Worm (Caenorhabditis elegans) whole organism, young adult: Measurements from ENCODE around the gene Y53F4B.10.

Experiments used
- D2030.7 ChIP-seq: fragments of 200-800 bp; sonication (Bioruptor generic); IDR thresholded peaks from 2 replicates; pipeline ENCODE4 v1.3.6; 2022; ENCODE audit warnings: missing genetic modification reagents, missing genetic modification characterization, missing compliant biosample characterization
- F33H1.4 ChIP-seq: fragments of 200-800 bp; sonication (Bioruptor generic); IDR thresholded peaks from 2 replicates; pipeline ENCODE4 v1.3.6; 2022; ENCODE audit warnings: missing genetic modification reagents, missing genetic modification characterization, missing compliant biosample characterization
- F37B4.10 ChIP-seq: fragments of 200-800 bp; sonication (Bioruptor generic); IDR thresholded peaks from 2 replicates; pipeline ENCODE4 v1.3.6; 2022; ENCODE audit warnings: missing genetic modification characterization, missing compliant biosample characterization
- F39B2.1 ChIP-seq: fragments of 200-800 bp; sonication (Bioruptor generic); IDR thresholded peaks from 2 replicates; pipeline ENCODE4 v1.3.6; 2022; ENCODE audit warnings: missing genetic modification reagents, missing genetic modification characterization, missing compliant biosample characterization
- Y53G8AR.9 ChIP-seq: fragments of 200-800 bp; sonication (Bioruptor generic); conservative IDR thresholded peaks from 2 replicates; pipeline ENCODE4 v1.3.6; 2022; ENCODE audit warnings: missing genetic modification reagents, missing genetic modification characterization, missing compliant biosample characterization
- Y95B8A.8 ChIP-seq: fragments of 200-800 bp; sonication (Bioruptor generic); IDR thresholded peaks from 2 replicates; pipeline ENCODE4 v1.3.6; 2022; ENCODE audit warnings: missing genetic modification reagents, missing genetic modification characterization, missing compliant biosample characterization
- aptf-3 ChIP-seq: fragments of 200-800 bp; sonication (Bioruptor generic); IDR thresholded peaks from 2 replicates; pipeline ENCODE4 v1.3.6; 2022; ENCODE audit warnings: missing genetic modification characterization, missing compliant biosample characterization
- atf-7 ChIP-seq: sonication (generic microtip); optimal IDR thresholded peaks from 2 replicates; lab custom pipeline; 2017; ENCODE audit warnings: mild to moderate bottlenecking, missing genetic modification characterization, missing compliant biosample characterization
- attf-6 ChIP-seq: fragments of 200-800 bp; sonication (Bioruptor generic); IDR thresholded peaks from 2 replicates; pipeline ENCODE4 v1.3.6; 2022; ENCODE audit warnings: missing genetic modification reagents, missing genetic modification characterization, missing compliant biosample characterization
- cebp-1 ChIP-seq, 2 experiments: fragments of 200-800 bp in 1 of 2; sonication (Bioruptor generic) in 1 of 2; sonication (generic microtip) in 1 of 2; IDR thresholded peaks in 1 of 2; optimal IDR thresholded peaks in 1 of 2; 2 replicates each; pipeline versions ENCODE4 v1.3.6 to Lab custom; 2017 to 2022; ENCODE audit warnings: missing compliant biosample characterization in 2 of 2, missing genetic modification characterization in 2 of 2, mild to moderate bottlenecking in 1 of 2, missing genetic modification reagents in 1 of 2, moderate library complexity in 1 of 2
- cebp-2 ChIP-seq: fragments of 200-800 bp; sonication (Bioruptor generic); IDR thresholded peaks from 2 replicates; pipeline ENCODE4 v1.3.6; 2022; ENCODE audit warnings: missing genetic modification characterization, missing compliant biosample characterization
- ceh-40 ChIP-seq: fragments of 200-800 bp; sonication (Bioruptor generic); IDR thresholded peaks from 2 replicates; pipeline ENCODE4 v1.3.6; 2022; ENCODE audit warnings: missing genetic modification characterization, missing compliant biosample characterization
- ceh-91 ChIP-seq: fragments of 200-800 bp; sonication (Bioruptor generic); IDR thresholded peaks from 2 replicates; pipeline ENCODE4 v1.3.6; 2022; ENCODE audit warnings: missing genetic modification reagents, missing genetic modification characterization, missing compliant biosample characterization
- chd-7 ChIP-seq: sonication (generic microtip); optimal IDR thresholded peaks from 2 replicates; lab custom pipeline; 2016; ENCODE audit warnings: mild to moderate bottlenecking, missing genetic modification characterization, moderate library complexity, missing compliant biosample characterization
- die-1 ChIP-seq: sonication (generic microtip); optimal IDR thresholded peaks from 2 replicates; lab custom pipeline; 2016; ENCODE audit warnings: missing genotype, mild to moderate bottlenecking, missing genetic modification characterization, missing compliant biosample characterization
- dpff-1 ChIP-seq: sonication (generic microtip); optimal IDR thresholded peaks from 2 replicates; lab custom pipeline; 2017; ENCODE audit warnings: mild to moderate bottlenecking, missing genetic modification characterization, missing compliant biosample characterization
- dpl-1 ChIP-seq: fragments of 150-350 bp; optimal IDR thresholded peaks from 2 replicates; lab custom pipeline; 2014; ENCODE audit warnings: missing biosample characterization, missing genetic modification reagents, missing genetic modification characterization
- efl-1 ChIP-seq: fragments of 150-350 bp; optimal IDR thresholded peaks from 2 replicates; lab custom pipeline; 2014; ENCODE audit warnings: missing biosample characterization, missing genetic modification reagents, missing genetic modification characterization
- egl-44 ChIP-seq: fragments of 200-800 bp; sonication (Bioruptor generic); IDR thresholded peaks from 2 replicates; pipeline ENCODE4 v1.3.6; 2022; ENCODE audit warnings: missing genetic modification reagents, missing genetic modification characterization, missing compliant biosample characterization
- egrh-3 ChIP-seq: fragments of 200-800 bp; sonication (Bioruptor generic); IDR thresholded peaks from 2 replicates; pipeline ENCODE4 v1.3.6; 2022; ENCODE audit warnings: missing genetic modification reagents, missing genetic modification characterization, missing compliant biosample characterization
- him-1 ChIP-seq: sonication (generic microtip); optimal IDR thresholded peaks from 2 replicates; lab custom pipeline; 2016; ENCODE audit warnings: missing genotype, missing genetic modification reagents, missing genetic modification characterization, missing compliant biosample characterization
- hlh-26 ChIP-seq: fragments of 200-800 bp; sonication (Bioruptor generic); conservative IDR thresholded peaks from 2 replicates; pipeline ENCODE4 v1.3.6; 2022; ENCODE audit warnings: missing genetic modification reagents, missing genetic modification characterization, missing compliant biosample characterization
- hmg-20 ChIP-seq: fragments of 200-800 bp; sonication (Bioruptor generic); IDR thresholded peaks from 2 replicates; pipeline ENCODE4 v1.3.6; 2022; ENCODE audit warnings: missing genetic modification reagents, missing genetic modification characterization, missing compliant biosample characterization
- let-607 ChIP-seq, 2 experiments: fragments of 200-800 bp in 1 of 2; sonication (Bioruptor generic) in 1 of 2; sonication (generic microtip) in 1 of 2; optimal IDR thresholded peaks; 2 replicates each; lab custom pipeline; 2016 to 2018; ENCODE audit warnings: mild to moderate bottlenecking in 2 of 2, missing compliant biosample characterization in 2 of 2, missing genetic modification characterization in 2 of 2, moderate library complexity in 2 of 2, missing genotype in 1 of 2
- lin-54 ChIP-seq: fragments of 200-800 bp; sonication (Bioruptor generic); optimal IDR thresholded peaks from 2 replicates; lab custom pipeline; 2018; ENCODE audit warnings: mild to moderate bottlenecking, missing genetic modification characterization, missing compliant biosample characterization
- lsl-1 ChIP-seq: fragments of 200-800 bp; sonication (Bioruptor generic); optimal IDR thresholded peaks from 2 replicates; lab custom pipeline; 2018; ENCODE audit warnings: mild to moderate bottlenecking, missing genetic modification characterization, moderate library complexity, missing compliant biosample characterization
- madf-10 ChIP-seq: sonication (generic microtip); optimal IDR thresholded peaks from 2 replicates; lab custom pipeline; 2016; ENCODE audit warnings: mild to moderate bottlenecking, missing genetic modification characterization, missing compliant biosample characterization
- madf-6 ChIP-seq: fragments of 200-800 bp; sonication (Bioruptor generic); IDR thresholded peaks from 2 replicates; pipeline ENCODE4 v1.3.6; 2022; ENCODE audit warnings: missing genetic modification reagents, missing genetic modification characterization, missing compliant biosample characterization
- madf-8 ChIP-seq: fragments of 200-800 bp; sonication (Bioruptor generic); conservative IDR thresholded peaks from 2 replicates; pipeline ENCODE4 v1.3.6; 2022; ENCODE audit warnings: missing genetic modification reagents, missing genetic modification characterization, missing compliant biosample characterization
- mel-28 ChIP-seq: sonication (generic microtip); optimal IDR thresholded peaks from 2 replicates; lab custom pipeline; 2016; ENCODE audit warnings: borderline replicate concordance, mild to moderate bottlenecking, missing genetic modification characterization, missing compliant biosample characterization
- nhr-120 ChIP-seq: fragments of 200-800 bp; sonication (Bioruptor generic); IDR thresholded peaks from 2 replicates; pipeline ENCODE4 v1.3.6; 2022; ENCODE audit warnings: missing genetic modification characterization, missing compliant biosample characterization
- nhr-90 ChIP-seq: sonication (generic microtip); optimal IDR thresholded peaks from 2 replicates; lab custom pipeline; 2016; ENCODE audit warnings: missing genotype, mild to moderate bottlenecking, missing genetic modification characterization, missing compliant biosample characterization
- pbrm-1 ChIP-seq: fragments of 200-800 bp; sonication (Bioruptor generic); IDR thresholded peaks from 2 replicates; pipeline ENCODE4 v1.3.6; 2022; ENCODE audit warnings: missing genetic modification reagents, missing genetic modification characterization, missing compliant biosample characterization
- pha-4 ChIP-seq: fragments of 150-350 bp; sonication (generic microtip); optimal IDR thresholded peaks from 2 replicates; lab custom pipeline; 2014; ENCODE audit warnings: missing biosample characterization, missing genetic modification reagents, missing genetic modification characterization
- snpc-1.1 ChIP-seq: sonication (generic microtip); optimal IDR thresholded peaks from 2 replicates; lab custom pipeline; 2017; ENCODE audit warnings: missing genetic modification characterization, mild to moderate bottlenecking, missing compliant biosample characterization, antibody characterized with exemption, moderate library complexity, missing genotype, missing genetic modification reagents; ENCODE audit not compliant: insufficient read depth
- snpc-3.4 ChIP-seq: sonication (generic microtip); optimal IDR thresholded peaks from 2 replicates; lab custom pipeline; 2017; ENCODE audit warnings: missing genetic modification characterization, mild to moderate bottlenecking, missing compliant biosample characterization, antibody characterized with exemption, moderate library complexity, missing genotype, missing genetic modification reagents
- snpc-4 ChIP-seq, 5 experiments: fragments of 150-350 bp in 1 of 5; sonication (generic microtip) in 4 of 5; optimal IDR thresholded peaks; 2 replicates each; lab custom pipeline; 2014 to 2018; ENCODE audit warnings: missing genetic modification characterization in 5 of 5, missing biosample characterization in 3 of 5, antibody characterized with exemption in 2 of 5, mild to moderate bottlenecking in 2 of 5, missing compliant biosample characterization in 2 of 5, missing genotype in 2 of 5, moderate library complexity in 2 of 5, missing genetic modification reagents in 1 of 5
- tbp1 ChIP-seq: fragments of 200-800 bp; sonication (Bioruptor generic); optimal IDR thresholded peaks from 2 replicates; lab custom pipeline; 2018; ENCODE audit warnings: mild to moderate bottlenecking, missing genetic modification characterization, missing compliant biosample characterization
- tlf-1 ChIP-seq: fragments of 200-800 bp; sonication (Bioruptor generic); optimal IDR thresholded peaks from 2 replicates; lab custom pipeline; 2018; ENCODE audit warnings: mild to moderate bottlenecking, missing genetic modification characterization, missing compliant biosample characterization
- ztf-22 ChIP-seq: fragments of 200-800 bp; sonication (Bioruptor generic); optimal IDR thresholded peaks from 2 replicates; lab custom pipeline; 2018; ENCODE audit warnings: mild to moderate bottlenecking, missing genetic modification characterization, moderate library complexity, missing compliant biosample characterization
- ztf-26 ChIP-seq: sonication (generic microtip); optimal IDR thresholded peaks from 2 replicates; lab custom pipeline; 2017; ENCODE audit warnings: missing genetic modification characterization, missing compliant biosample characterization
- ztf-3 ChIP-seq: fragments of 200-800 bp; sonication (Bioruptor generic); optimal IDR thresholded peaks from 2 replicates; lab custom pipeline; 2018; ENCODE audit warnings: mild to moderate bottlenecking, missing genetic modification characterization, missing compliant biosample characterization

The Y53F4B.10 gene

DNA sequence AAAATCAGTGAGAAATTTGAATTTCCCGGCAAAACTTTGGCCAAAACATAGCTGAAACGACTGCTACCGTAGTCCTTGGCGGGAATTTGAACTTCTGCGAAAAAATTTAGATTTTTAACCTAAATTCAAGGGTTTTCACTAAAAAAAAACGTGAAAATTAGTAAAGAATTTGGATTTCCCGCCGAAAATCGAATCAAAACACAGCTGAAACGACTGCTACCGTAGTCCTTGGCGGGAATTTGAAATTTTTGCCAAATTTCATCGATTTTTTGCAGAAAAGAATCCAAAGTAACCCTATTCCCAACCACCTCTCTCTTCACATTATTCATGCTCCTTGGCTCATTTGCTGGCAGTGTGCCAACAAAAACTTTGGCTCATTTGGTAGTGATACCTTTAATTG lies 21.8 kb upstream of the Y53F4B.10 start:
- no peak for TF ChIP-seq nhr-120 (GFP tag; lab: Robert Waterston, UW)
- TF ChIP-seq lin-54 (GFP tag; lab: Kevin White, UChicago): peak; percentile 65
- peak; percentile 50 for TF ChIP-seq lsl-1
- peak; percentile 50 for TF ChIP-seq dpl-1
- TF ChIP-seq D2030.7 (GFP tag; lab: Robert Waterston, UW): peak; percentile 51; the same call in 1 of the 2 replicates
- TF ChIP-seq cebp-2: no peak
- TF ChIP-seq F33H1.4 (GFP tag; lab: Robert Waterston, UW): peak; percentile 65
- TF ChIP-seq ceh-91 (GFP tag; lab: Robert Waterston, UW): peak; percentile 45; the same call in 1 of the 2 replicates
- peak; percentile 73 for TF ChIP-seq efl-1 (GFP tag; lab: Kevin White, UChicago)
- TF ChIP-seq, all 124 proteins: peak for 7

- TF ChIP-seq let-607 (tag; optimal IDR thresholded peaks at IDR 0.05; lab: Kevin White, UChicago) (no peak), dpff-1 (tag; lab: Kevin White, UChicago) (no peak), ceh-40 (GFP tag; lab: Robert Waterston, UW) (no peak), ztf-26 (tag; lab: Kevin White, UChicago) (no peak), snpc-3.4 (no peak), ztf-22 (no peak), chd-7 (tag; lab: Kevin White, UChicago) (no peak), Y53G8AR.9 (GFP tag; lab: Robert Waterston, UW) (no peak), nhr-90 (tag; lab: Kevin White, UChicago) (no peak), madf-6 (no peak), him-1 (tag; lab: Kevin White, UChicago) (no peak), mel-28 (tag; lab: Kevin White, UChicago) (no peak)
Measured at ce11 chrII:15018923-15019322, 15.6 kb upstream of the Y53F4B.10 start, which contains the start of gene Y53F4B.12. Gene Y53F4B.12, plus strand, starts transcription at chrII:15019223.

DNA sequence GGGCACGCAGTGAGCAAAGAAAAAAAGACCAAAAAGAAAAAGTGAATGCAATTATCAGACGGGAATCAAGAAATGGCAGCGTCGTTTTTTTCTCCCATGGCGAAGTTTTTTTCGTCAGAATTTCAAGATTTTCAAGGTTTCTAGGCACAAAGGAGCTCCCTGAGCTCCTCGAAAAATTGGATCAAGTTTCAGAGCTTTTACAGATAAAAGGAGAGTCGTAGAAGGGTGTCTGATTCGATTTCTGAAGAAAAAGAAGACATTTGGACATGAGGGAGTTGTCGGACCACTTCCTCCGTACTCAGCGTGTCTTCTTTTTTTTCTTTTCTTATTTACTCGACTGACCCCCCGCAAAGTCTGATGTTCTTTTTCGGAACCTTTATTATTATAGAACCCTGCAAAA lies 12.4 kb upstream of the Y53F4B.10 start:
- TF ChIP-seq attf-6 (GFP tag; lab: Robert Waterston, UW): no peak
- no peak for TF ChIP-seq dpl-1
- no peak for TF ChIP-seq cebp-1 (GFP tag; IDR thresholded peaks at IDR 0.05; lab: Robert Waterston, UW)
- TF ChIP-seq cebp-1 (tag; optimal IDR thresholded peaks at IDR 0.05; lab: Kevin White, UChicago): no peak
- no peak for TF ChIP-seq die-1 (tag; lab: Kevin White, UChicago)
- TF ChIP-seq madf-10: no peak
- no peak for TF ChIP-seq hmg-20 (GFP tag; lab: Robert Waterston, UW)
- TF ChIP-seq tbp1 (GFP tag; lab: Kevin White, UChicago): no peak
- no peak for TF ChIP-seq egrh-3 (GFP tag; lab: Robert Waterston, UW)
- no peak for TF ChIP-seq D2030.7 (GFP tag; lab: Robert Waterston, UW)
- TF ChIP-seq pha-4 (tag; lab: Kevin White, UChicago): no peak
- no peak for TF ChIP-seq egl-44 (GFP tag; lab: Robert Waterston, UW)
- no peak for TF ChIP-seq snpc-1.1 (tag; lab: Kevin White, UChicago)
- TF ChIP-seq madf-8 (GFP tag; lab: Robert Waterston, UW): no peak

DNA sequence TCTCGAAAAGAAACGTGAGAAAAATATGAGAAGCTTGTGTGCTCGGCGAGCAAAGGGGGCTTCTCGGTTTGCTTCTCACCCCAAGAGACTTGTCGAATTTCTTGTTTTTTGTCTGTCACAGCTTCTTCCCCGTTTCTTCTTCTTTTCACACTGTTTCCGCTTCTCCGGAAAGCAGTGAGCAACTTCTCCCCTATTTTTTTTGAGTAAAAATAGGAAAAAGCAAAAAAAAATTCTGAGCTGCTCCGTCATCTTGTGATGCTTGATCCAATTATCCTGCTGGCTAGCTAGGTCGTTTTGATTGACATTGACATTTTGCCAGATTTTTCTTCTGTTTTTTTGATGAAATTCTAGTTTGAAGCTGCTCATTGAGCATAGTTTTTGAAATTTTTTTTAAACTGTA lies 11.1 kb upstream of the Y53F4B.10 start, which contains the start of gene Y53F4B.51:
Gene Y53F4B.51 (minus strand): TSS at position 63 of the 400 bp plus-strand sequence.
- TF ChIP-seq F39B2.1 (GFP tag; lab: Robert Waterston, UW) (no peak), atf-7 (tag; lab: Kevin White, UChicago) (no peak), F37B4.10 (GFP tag; lab: Robert Waterston, UW) (no peak), Y53G8AR.9 (GFP tag; lab: Robert Waterston, UW) (no peak), pbrm-1 (no peak), tlf-1 (no peak), hlh-26 (GFP tag; lab: Robert Waterston, UW) (no peak), Y95B8A.8 (GFP tag; lab: Robert Waterston, UW) (no peak), ztf-3 (no peak), aptf-3 (GFP tag; lab: Robert Waterston, UW) (no peak), madf-8 (GFP tag; lab: Robert Waterston, UW) (no peak), snpc-4 (GFP tag; optimal IDR thresholded peaks at IDR 0.05; lab: Kevin White, UChicago) (no peak), snpc-4 (tag; optimal IDR thresholded peaks at IDR 0.05; lab: Kevin White, UChicago) (no peak)
